Worm (Caenorhabditis elegans) whole organism, L2 larva: Measurements from ENCODE around the gene ZC196.5.
A peak's percentile ranks its signal among the peaks of the same experiment; 100 is the strongest.
"Not testable (repeated sequence)": the region's sequence is repeated elsewhere in the genome, so short reads cannot be mapped to it uniquely, and the experiment has no call there.

Experiments
- C34F6.9 ChIP-seq: fragments of 150-350 bp; optimal IDR thresholded peaks from 2 replicates; lab custom pipeline; 2014; ENCODE audit warnings: missing biosample characterization, missing genetic modification characterization
- F13H6.1 ChIP-seq: sonication (generic microtip); optimal IDR thresholded peaks from 2 replicates; lab custom pipeline; 2016; ENCODE audit warnings: missing genetic modification characterization, missing compliant biosample characterization
- Y55F3AM.14 ChIP-seq: fragments of 200-800 bp; sonication (Bioruptor generic); optimal IDR thresholded peaks from 2 replicates; lab custom pipeline; 2018; ENCODE audit warnings: mild to moderate bottlenecking, missing genetic modification characterization, missing compliant biosample characterization
- alr-1 ChIP-seq: fragments of 150-350 bp; optimal IDR thresholded peaks from 2 replicates; lab custom pipeline; 2014; ENCODE audit warnings: missing biosample characterization, missing genetic modification characterization
- aly-2 ChIP-seq: fragments of 150-350 bp; optimal IDR thresholded peaks from 2 replicates; lab custom pipeline; 2014; ENCODE audit warnings: missing biosample characterization, missing genetic modification characterization
- blmp-1 ChIP-seq: sonication (generic microtip); optimal IDR thresholded peaks from 2 replicates; lab custom pipeline; 2017; ENCODE audit warnings: missing genetic modification characterization, mild to moderate bottlenecking, missing compliant biosample characterization, antibody characterized with exemption, moderate library complexity; ENCODE audit not compliant: insufficient read depth
- ceh-16 ChIP-seq: fragments of 150-350 bp; optimal IDR thresholded peaks from 2 replicates; lab custom pipeline; 2014; ENCODE audit warnings: missing biosample characterization, missing genetic modification characterization
- ceh-82 ChIP-seq: fragments of 150-350 bp; optimal IDR thresholded peaks from 2 replicates; lab custom pipeline; 2014; ENCODE audit warnings: missing biosample characterization, missing genetic modification characterization
- crh-2 ChIP-seq: sonication (generic microtip); optimal IDR thresholded peaks from 2 replicates; lab custom pipeline; 2017; ENCODE audit warnings: missing biosample characterization, missing genetic modification characterization
- dmd-4 ChIP-seq: sonication (generic microtip); optimal IDR thresholded peaks from 2 replicates; lab custom pipeline; 2017; ENCODE audit warnings: missing biosample characterization, missing genetic modification characterization
- egl-27 ChIP-seq: sonication (generic microtip); optimal IDR thresholded peaks from 3 replicates; lab custom pipeline; 2017; ENCODE audit warnings: missing biosample characterization, missing genetic modification reagents, missing genetic modification characterization
- elt-3 ChIP-seq: sonication (generic microtip); optimal IDR thresholded peaks from 2 replicates; lab custom pipeline; 2017; ENCODE audit warnings: missing biosample characterization, missing genetic modification characterization
- fos-1 ChIP-seq: fragments of 150-350 bp; optimal IDR thresholded peaks from 2 replicates; lab custom pipeline; 2014; ENCODE audit warnings: missing biosample characterization, missing genetic modification characterization
- gmeb-1 ChIP-seq: fragments of 150-350 bp; optimal IDR thresholded peaks from 2 replicates; lab custom pipeline; 2014; ENCODE audit warnings: missing biosample characterization, missing genetic modification characterization
- lin-13 ChIP-seq: fragments of 150-350 bp; optimal IDR thresholded peaks from 2 replicates; lab custom pipeline; 2014; ENCODE audit warnings: missing biosample characterization, missing genetic modification reagents, missing genetic modification characterization
- lin-39 ChIP-seq: fragments of 150-350 bp; optimal IDR thresholded peaks from 2 replicates; lab custom pipeline; 2014; ENCODE audit warnings: missing biosample characterization, missing genetic modification reagents, missing genetic modification characterization
- mab-5 ChIP-seq: fragments of 150-350 bp; optimal IDR thresholded peaks from 2 replicates; lab custom pipeline; 2014; ENCODE audit warnings: missing biosample characterization, missing genetic modification characterization
- mdl-1 ChIP-seq, 2 experiments: fragments of 150-350 bp in 1 of 2; sonication (generic microtip) in 1 of 2; optimal IDR thresholded peaks; 2 replicates each; lab custom pipeline; 2017; ENCODE audit warnings: missing biosample characterization in 2 of 2, missing genetic modification characterization in 2 of 2
- nhr-10 ChIP-seq: sonication (generic microtip); optimal IDR thresholded peaks from 2 replicates; lab custom pipeline; 2017; ENCODE audit warnings: missing biosample characterization, missing genetic modification characterization
- nhr-11 ChIP-seq: fragments of 150-350 bp; optimal IDR thresholded peaks from 2 replicates; lab custom pipeline; 2014; ENCODE audit warnings: missing biosample characterization, missing genetic modification characterization
- nhr-12 ChIP-seq: fragments of 150-350 bp; optimal IDR thresholded peaks from 2 replicates; lab custom pipeline; 2014; ENCODE audit warnings: missing biosample characterization, missing genetic modification characterization
- nhr-129 ChIP-seq: fragments of 150-350 bp; optimal IDR thresholded peaks from 2 replicates; lab custom pipeline; 2014; ENCODE audit warnings: missing biosample characterization, missing genetic modification characterization
- nhr-21 ChIP-seq: fragments of 150-350 bp; optimal IDR thresholded peaks from 2 replicates; lab custom pipeline; 2014; ENCODE audit warnings: missing biosample characterization, missing genetic modification characterization
- nhr-23 ChIP-seq: fragments of 150-350 bp; optimal IDR thresholded peaks from 2 replicates; lab custom pipeline; 2014; ENCODE audit warnings: missing biosample characterization, missing genetic modification reagents, missing genetic modification characterization
- nhr-25 ChIP-seq: fragments of 150-350 bp; sonication (generic microtip); optimal IDR thresholded peaks from 3 replicates; lab custom pipeline; 2014; ENCODE audit warnings: missing biosample characterization, missing genetic modification characterization
- nhr-77 ChIP-seq: fragments of 150-350 bp; optimal IDR thresholded peaks from 2 replicates; lab custom pipeline; 2014; ENCODE audit warnings: missing biosample characterization, missing genetic modification characterization
- peb-1 ChIP-seq: fragments of 150-350 bp; optimal IDR thresholded peaks from 2 replicates; lab custom pipeline; 2014; ENCODE audit warnings: missing biosample characterization, missing genetic modification characterization
- skn-1 ChIP-seq: sonication (generic microtip); optimal IDR thresholded peaks from 2 replicates; lab custom pipeline; 2017; ENCODE audit warnings: missing biosample characterization, missing genetic modification characterization
- sma-3 ChIP-seq: sonication (generic microtip); optimal IDR thresholded peaks from 2 replicates; lab custom pipeline; 2016; ENCODE audit warnings: missing genetic modification reagents, missing genetic modification characterization, missing compliant biosample characterization
- sma-9 ChIP-seq, 2 experiments: fragments of 150-350 bp in 1 of 2; sonication (generic microtip) in 1 of 2; optimal IDR thresholded peaks; 2 replicates each; lab custom pipeline; 2014 to 2016; ENCODE audit warnings: missing genetic modification characterization in 2 of 2, mild to moderate bottlenecking in 1 of 2, missing biosample characterization in 1 of 2, missing compliant biosample characterization in 1 of 2, missing genetic modification reagents in 1 of 2, moderate library complexity in 1 of 2
- snpc-4 ChIP-seq: fragments of 150-350 bp; optimal IDR thresholded peaks from 2 replicates; lab custom pipeline; 2014; ENCODE audit warnings: missing biosample characterization, missing genetic modification characterization
- unc-39 ChIP-seq: fragments of 150-350 bp; optimal IDR thresholded peaks from 2 replicates; lab custom pipeline; 2014; ENCODE audit warnings: missing biosample characterization, missing genetic modification characterization
- unc-55 ChIP-seq: fragments of 150-350 bp; sonication (generic microtip); optimal IDR thresholded peaks from 3 replicates; lab custom pipeline; 2014; ENCODE audit warnings: missing biosample characterization, missing genetic modification reagents, missing genetic modification characterization
- unc-62 ChIP-seq: fragments of 150-350 bp; optimal IDR thresholded peaks from 2 replicates; lab custom pipeline; 2014; ENCODE audit warnings: missing biosample characterization, missing genetic modification reagents, missing genetic modification characterization
- zag-1 ChIP-seq: fragments of 150-350 bp; optimal IDR thresholded peaks from 2 replicates; lab custom pipeline; 2014; ENCODE audit warnings: missing biosample characterization, missing genetic modification characterization
- ztf-1 ChIP-seq: fragments of 200-800 bp; sonication (Bioruptor generic); conservative IDR thresholded peaks from 2 replicates; pipeline ENCODE4 v1.3.6; 2022; ENCODE audit warnings: missing genetic modification characterization, missing compliant biosample characterization
- ztf-4 ChIP-seq: fragments of 150-350 bp; optimal IDR thresholded peaks from 2 replicates; lab custom pipeline; 2014; ENCODE audit warnings: missing biosample characterization, missing genetic modification characterization

The ZC196.5 gene

DNA sequence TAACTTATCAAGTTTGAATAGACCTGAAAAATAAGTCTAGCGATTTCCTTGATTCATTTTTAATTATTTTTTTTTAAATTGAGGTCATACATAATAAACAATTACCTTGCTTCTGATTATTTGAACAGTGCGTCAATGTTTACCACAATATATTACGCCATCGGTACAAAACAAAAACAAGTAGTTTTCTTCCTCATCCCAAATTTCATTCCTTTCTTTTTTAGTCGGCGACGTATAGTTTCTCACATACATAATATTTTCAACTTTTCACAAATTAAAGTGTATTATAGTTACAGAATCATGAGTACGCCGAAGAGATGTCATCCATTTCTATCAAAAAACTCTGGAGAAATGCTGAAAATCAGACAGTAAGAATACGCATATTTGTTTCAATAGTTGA, 3.0 kb upstream of the ZC196.5 start, which contains the start of gene droe-8:
Gene droe-8, plus strand, starts transcription at position 301 of the 400 bp plus-strand sequence.
- not testable (repeated sequence) for TF ChIP-seq nhr-129, elt-3, nhr-10 (tag; lab: Kevin White, UChicago)

DNA sequence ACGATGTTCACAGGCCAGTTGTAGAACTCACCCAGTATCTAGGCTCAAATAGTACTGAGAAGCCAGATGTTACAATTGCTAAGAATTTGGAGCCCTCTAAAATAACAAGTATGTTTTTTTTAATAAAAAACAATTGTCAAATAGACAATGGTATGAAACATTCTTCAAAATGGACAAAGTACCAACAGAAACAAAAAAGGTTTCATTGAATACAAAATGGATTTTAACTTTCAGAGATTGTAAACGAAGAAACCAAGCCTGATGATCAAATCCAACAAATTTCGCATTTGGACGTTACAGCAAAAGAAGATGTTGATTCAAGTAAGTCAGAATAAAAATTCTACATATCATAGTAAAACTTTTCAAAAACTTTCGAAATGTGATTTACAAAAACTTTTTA, 2.1 kb upstream of the ZC196.5 start, which contains the start of gene ZC196.9:
Gene ZC196.9, minus strand, starts transcription at position 101 of the 400 bp plus-strand sequence.
- TF ChIP-seq alr-1 = no peak
- TF ChIP-seq snpc-4 (tag; lab: Kevin White, UChicago) = no peak
- TF ChIP-seq nhr-12 = no peak
- no peak for TF ChIP-seq nhr-25 (tag; lab: Kevin White, UChicago)
- no peak for TF ChIP-seq ceh-16 (tag; lab: Kevin White, UChicago)
- no peak for TF ChIP-seq skn-1 (tag; lab: Kevin White, UChicago)
- no peak for TF ChIP-seq crh-2
- TF ChIP-seq mdl-1 (tag; optimal IDR thresholded peaks at IDR 0.05; lab: Kevin White, UChicago) = no peak
- TF ChIP-seq sma-3 = no peak
- no peak for TF ChIP-seq F13H6.1 (tag; lab: Kevin White, UChicago)
- TF ChIP-seq lin-13 (GFP tag; lab: Kevin White, UChicago) = no peak
- no peak for TF ChIP-seq C34F6.9 (tag; lab: Kevin White, UChicago)
- TF ChIP-seq lin-39 (tag; lab: Kevin White, UChicago) = no peak
- no peak for TF ChIP-seq mab-5
- no peak for TF ChIP-seq nhr-11 (tag; lab: Kevin White, UChicago)
- no peak for TF ChIP-seq nhr-21
- no peak for TF ChIP-seq fos-1
- no peak for TF ChIP-seq ztf-4 (tag; lab: Kevin White, UChicago)

DNA sequence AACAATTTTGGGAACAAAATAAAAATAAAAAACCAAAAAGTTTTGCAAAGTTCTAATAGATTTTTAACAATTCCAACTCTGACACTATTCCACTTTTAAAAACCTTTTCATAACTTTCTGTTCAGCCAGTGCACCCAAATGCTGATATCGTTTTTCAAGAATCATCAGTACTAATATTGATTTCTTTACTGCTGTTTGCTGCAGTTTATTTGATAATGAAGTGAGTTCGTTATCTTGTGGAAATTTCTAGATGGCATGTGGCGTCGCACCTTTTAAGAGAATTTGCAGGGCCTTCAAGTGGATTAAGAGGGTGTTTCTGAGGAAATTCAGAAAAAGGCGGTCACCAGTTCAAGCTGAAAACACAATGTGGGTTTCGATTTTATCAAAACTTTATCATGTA, 1.8 kb downstream of the ZC196.5 start:
- TF ChIP-seq snpc-4 (tag; lab: Kevin White, UChicago) (no peak), ztf-1 (GFP tag; lab: Robert Waterston, UW) (no peak), sma-9 (GFP tag; optimal IDR thresholded peaks at IDR 0.05; lab: Kevin White, UChicago) (no peak), sma-9 (tag; optimal IDR thresholded peaks at IDR 0.05; lab: Kevin White, UChicago) (no peak), fos-1 (peak; percentile 20), mab-5 (no peak)

DNA sequence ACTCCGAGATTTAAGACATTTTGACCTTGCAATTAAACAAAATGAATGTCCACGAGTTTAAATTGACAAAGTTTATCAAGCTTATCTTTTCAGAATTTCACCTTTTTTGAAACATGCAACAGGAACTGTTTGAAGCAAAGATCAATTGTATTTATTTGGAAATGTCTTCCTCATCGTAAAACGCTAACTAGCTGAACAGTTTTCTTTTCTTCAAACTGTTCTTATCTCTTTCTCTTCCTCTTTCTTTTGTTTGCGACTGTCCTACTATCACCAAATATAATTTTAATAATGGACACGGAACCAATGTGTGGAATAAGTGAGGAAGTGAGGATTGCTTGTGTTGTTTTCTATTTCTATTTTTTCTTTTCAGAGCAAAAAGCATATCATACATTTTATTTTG, 3.7 kb downstream of the ZC196.5 start, which contains the start of gene ZC196.4:
Gene ZC196.4, plus strand, starts transcription at position 173 of the 400 bp plus-strand sequence.
- TF ChIP-seq blmp-1 (tag; lab: Kevin White, UChicago) = no peak
- no peak for TF ChIP-seq ztf-4 (tag; lab: Kevin White, UChicago)
- no peak for TF ChIP-seq unc-62
- TF ChIP-seq gmeb-1 (tag; lab: Kevin White, UChicago) = no peak
- TF ChIP-seq elt-3 (tag; lab: Kevin White, UChicago) = no peak
- TF ChIP-seq fos-1 = peak; percentile 45
- no peak for TF ChIP-seq ceh-82 (tag; lab: Kevin White, UChicago)

DNA sequence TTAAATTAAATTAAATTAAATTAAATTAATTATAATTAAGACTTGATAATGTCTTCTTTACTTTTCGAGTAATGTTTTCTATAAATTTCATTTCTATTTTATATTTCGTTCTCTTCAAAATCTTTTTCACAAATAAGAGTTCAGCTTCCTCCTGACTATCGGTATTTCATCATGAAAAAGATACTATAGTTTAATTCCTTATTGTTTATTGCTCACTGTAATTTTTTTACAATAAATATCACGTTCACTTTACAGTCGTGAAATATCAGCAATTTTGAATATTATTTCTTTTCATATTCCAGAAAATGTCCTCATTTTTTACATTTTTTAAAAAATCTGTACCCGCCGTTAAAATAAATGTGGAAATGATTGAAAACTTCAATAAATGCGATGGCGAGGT, 7.2 kb downstream of the ZC196.5 start, which contains the start of gene ZC196.3:
Gene ZC196.3, plus strand, starts transcription at position 301 of the 400 bp plus-strand sequence.
- TF ChIP-seq gmeb-1 (tag; lab: Kevin White, UChicago) (no peak), blmp-1 (tag; lab: Kevin White, UChicago) (no peak), nhr-23 (tag; lab: Kevin White, UChicago) (no peak), nhr-11 (tag; lab: Kevin White, UChicago) (no peak), egl-27 (no peak), sma-9 (GFP tag; optimal IDR thresholded peaks at IDR 0.05; lab: Kevin White, UChicago) (no peak), sma-9 (tag; optimal IDR thresholded peaks at IDR 0.05; lab: Kevin White, UChicago) (no peak), aly-2 (tag; lab: Kevin White, UChicago) (no peak)
- TF ChIP-seq, all 48 proteins: peak for 0

DNA sequence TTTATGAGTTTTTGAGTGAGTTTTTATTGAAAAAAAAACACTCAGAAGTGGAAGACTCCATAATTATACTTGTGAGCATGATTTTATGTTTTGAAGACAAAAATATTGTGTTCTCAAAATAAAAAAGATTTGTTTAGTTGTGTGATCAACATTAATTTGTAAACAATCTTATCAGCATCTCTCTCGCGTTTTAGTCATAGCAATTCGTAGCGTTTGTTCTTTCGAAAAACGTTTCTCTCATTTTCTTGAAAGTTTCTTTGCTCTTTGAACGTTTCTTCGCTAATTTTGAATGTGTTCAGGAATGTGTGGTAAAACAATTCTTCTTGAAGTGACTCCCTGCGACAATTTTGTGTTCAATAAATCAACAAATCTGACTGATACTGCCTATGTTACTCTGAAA, 9.9 kb downstream of the ZC196.5 start, which contains the start of gene ZC196.2:
Gene ZC196.2, plus strand, starts transcription at position 301 of the 400 bp plus-strand sequence.
- no peak for TF ChIP-seq unc-39 (tag; lab: Kevin White, UChicago)
- TF ChIP-seq dmd-4 (tag; lab: Kevin White, UChicago) = no peak
- no peak for TF ChIP-seq ceh-16 (tag; lab: Kevin White, UChicago)
- TF ChIP-seq peb-1 (tag; lab: Kevin White, UChicago) = no peak
- no peak for TF ChIP-seq zag-1 (tag; lab: Kevin White, UChicago)
- TF ChIP-seq Y55F3AM.14 (GFP tag; lab: Kevin White, UChicago) = no peak
- no peak for TF ChIP-seq skn-1 (tag; lab: Kevin White, UChicago)
- TF ChIP-seq sma-3 = no peak
- TF ChIP-seq crh-2 = no peak
- TF ChIP-seq unc-55 (GFP tag; lab: Kevin White, UChicago) = no peak
- no peak for TF ChIP-seq nhr-77 (tag; lab: Kevin White, UChicago)
